Worm (Caenorhabditis elegans): Measurements from ENCODE around the gene ocr-1.

Gene ocr-1

ce11 chrV:10729456-10729904, 34.7 kb upstream of the ocr-1 start:
- TF ChIP-seq klf-2 (GFP tag; conservative IDR thresholded peaks at IDR 0.05): no peak
- no peak for TF ChIP-seq T22C8.4 (GFP tag; IDR thresholded peaks at IDR 0.05)
- TF ChIP-seq flt-1 (GFP tag; IDR thresholded peaks at IDR 0.05): no peak
- TF ChIP-seq ztf-23 (GFP tag; IDR thresholded peaks at IDR 0.05): no peak
- TF ChIP-seq cog-1 (tag; optimal IDR thresholded peaks at IDR 0.05): no peak
- TF ChIP-seq ref-1 (GFP tag; conservative IDR thresholded peaks at IDR 0.05): no peak
- TF ChIP-seq tab-1 (GFP tag; IDR thresholded peaks at IDR 0.05): no peak
- TF ChIP-seq ztf-29 (GFP tag; IDR thresholded peaks at IDR 0.05): no peak
- TF ChIP-seq med-1 (GFP tag; optimal IDR thresholded peaks at IDR 0.05; ENCODE audit: insufficient read depth): no peak

- no peak for TF ChIP-seq ref-1 (GFP tag; conservative IDR thresholded peaks at IDR 0.05)
- TF ChIP-seq flt-1 (GFP tag; IDR thresholded peaks at IDR 0.05): no peak
- TF ChIP-seq med-1 (GFP tag; optimal IDR thresholded peaks at IDR 0.05; ENCODE audit: insufficient read depth): no peak
- TF ChIP-seq klf-2 (GFP tag; conservative IDR thresholded peaks at IDR 0.05): no peak
- TF ChIP-seq tab-1 (GFP tag; IDR thresholded peaks at IDR 0.05): no peak
- TF ChIP-seq ztf-29 (GFP tag; IDR thresholded peaks at IDR 0.05): no peak
- TF ChIP-seq ztf-23 (GFP tag; IDR thresholded peaks at IDR 0.05): no peak
- TF ChIP-seq T22C8.4 (GFP tag; IDR thresholded peaks at IDR 0.05): no peak
- TF ChIP-seq cog-1 (tag; optimal IDR thresholded peaks at IDR 0.05): no peak
Measured at ce11 chrV:10730824-10731416, 33.2 kb upstream of the ocr-1 start.

DNA sequence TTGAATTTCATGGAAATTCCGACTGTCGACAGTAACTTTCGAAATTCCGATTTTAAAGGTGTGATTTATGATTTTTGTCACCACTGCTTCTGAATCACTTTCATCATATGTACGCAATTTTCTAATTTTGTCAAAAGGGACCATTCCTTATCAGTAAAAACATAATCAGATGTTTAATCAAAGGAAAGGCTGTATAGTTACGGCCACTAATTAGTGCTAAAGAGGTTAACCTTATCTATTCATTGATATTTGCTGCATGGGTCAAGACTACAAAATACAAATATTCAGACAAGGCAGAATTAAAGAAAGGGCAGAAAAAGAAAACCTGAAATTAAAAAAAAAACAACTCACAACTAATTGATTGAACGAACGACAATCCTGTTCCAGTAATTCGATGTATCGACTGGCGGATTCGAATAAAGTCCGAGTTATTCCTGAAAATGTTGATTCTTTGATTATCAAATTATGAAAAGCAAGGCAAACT, 32.1 kb upstream of the ocr-1 start, which contains the start of gene T28B11.1:
TSS of gene T28B11.1 (minus strand) at position 434 of the 484 bp plus-strand sequence.
- TF ChIP-seq tab-1 (GFP tag; IDR thresholded peaks at IDR 0.05) (no peak), T22C8.4 (GFP tag; IDR thresholded peaks at IDR 0.05) (no peak), klf-2 (GFP tag; conservative IDR thresholded peaks at IDR 0.05) (no peak), ztf-23 (GFP tag; IDR thresholded peaks at IDR 0.05) (no peak), ztf-29 (GFP tag; IDR thresholded peaks at IDR 0.05) (no peak), flt-1 (GFP tag; IDR thresholded peaks at IDR 0.05) (no peak), med-1 (GFP tag; optimal IDR thresholded peaks at IDR 0.05; ENCODE audit: insufficient read depth) (no peak), cog-1 (tag; optimal IDR thresholded peaks at IDR 0.05) (no peak), ref-1 (GFP tag; conservative IDR thresholded peaks at IDR 0.05) (no peak)

DNA sequence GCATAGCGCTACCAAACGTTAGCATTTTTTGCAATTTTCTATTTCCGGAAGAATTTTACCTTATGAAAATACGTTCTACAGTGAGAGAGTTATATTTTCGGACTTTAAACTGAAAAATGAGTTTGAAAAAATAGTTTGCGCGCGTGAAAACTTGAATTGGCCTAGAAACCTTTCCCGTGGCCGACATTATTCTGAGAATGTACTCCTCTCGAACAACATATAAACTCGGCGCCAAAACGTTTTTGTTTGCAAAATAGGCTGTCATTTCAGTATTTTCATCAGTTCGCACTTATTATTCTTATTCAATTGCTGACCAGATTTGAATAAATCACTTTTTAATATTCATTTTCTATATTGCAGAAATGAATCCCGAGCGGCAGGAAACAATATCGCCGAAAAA, 27.4 kb upstream of the ocr-1 start, which contains the start of the genes mre-11 and wdr-5.3:
TSS of gene mre-11 (minus strand) at position 113 of the 400 bp plus-strand sequence.
TSS of gene wdr-5.3 (plus strand) at position 361 of the 400 bp plus-strand sequence.
- TF ChIP-seq T22C8.4 (GFP tag; IDR thresholded peaks at IDR 0.05): no peak
- TF ChIP-seq ztf-29 (GFP tag; IDR thresholded peaks at IDR 0.05): no peak
- no peak for TF ChIP-seq ref-1 (GFP tag; conservative IDR thresholded peaks at IDR 0.05)
- TF ChIP-seq tab-1 (GFP tag; IDR thresholded peaks at IDR 0.05): no peak
- TF ChIP-seq flt-1 (GFP tag; IDR thresholded peaks at IDR 0.05): no peak
- TF ChIP-seq med-1 (GFP tag; optimal IDR thresholded peaks at IDR 0.05; ENCODE audit: insufficient read depth): no peak
- no peak for TF ChIP-seq cog-1 (tag; optimal IDR thresholded peaks at IDR 0.05)
- TF ChIP-seq ztf-23 (GFP tag; IDR thresholded peaks at IDR 0.05): no peak
- TF ChIP-seq klf-2 (GFP tag; conservative IDR thresholded peaks at IDR 0.05): no peak

ce11 chrV:10741357-10741756, 22.8 kb upstream of the ocr-1 start, which contains the start of gene ZC302.3:
Gene ZC302.3 (minus strand): TSS chrV:10741457.
- TF ChIP-seq cog-1 (tag; optimal IDR thresholded peaks at IDR 0.05) (no peak), ztf-23 (GFP tag; IDR thresholded peaks at IDR 0.05) (no peak), flt-1 (GFP tag; IDR thresholded peaks at IDR 0.05) (no peak), med-1 (GFP tag; optimal IDR thresholded peaks at IDR 0.05; ENCODE audit: insufficient read depth) (no peak), ref-1 (GFP tag; conservative IDR thresholded peaks at IDR 0.05) (no peak), klf-2 (GFP tag; conservative IDR thresholded peaks at IDR 0.05) (no peak), ztf-29 (GFP tag; IDR thresholded peaks at IDR 0.05) (no peak), T22C8.4 (GFP tag; IDR thresholded peaks at IDR 0.05) (no peak), tab-1 (GFP tag; IDR thresholded peaks at IDR 0.05) (no peak)

DNA sequence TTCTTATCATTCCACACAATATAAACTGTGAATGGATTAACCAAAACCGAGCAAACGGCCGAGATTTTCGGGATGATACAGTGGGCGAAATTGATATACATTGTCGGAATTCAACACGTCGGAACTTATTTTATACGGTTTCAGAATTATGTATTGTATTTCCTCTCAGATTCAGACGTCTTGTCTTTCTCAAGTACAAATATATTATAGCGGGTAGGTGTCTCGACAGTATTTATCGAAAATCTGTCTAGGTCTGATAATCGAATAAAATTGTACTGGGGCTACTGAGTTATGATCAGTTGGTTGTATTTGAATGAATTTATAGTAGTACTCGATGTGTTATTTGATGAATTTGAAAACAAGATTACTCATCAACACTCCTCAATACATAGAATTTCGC, 20.5 kb upstream of the ocr-1 start, which contains the start of gene srj-22:
TSS of gene srj-22 (minus strand) at position 101 of the 400 bp plus-strand sequence.
- TF ChIP-seq ref-1 (GFP tag; conservative IDR thresholded peaks at IDR 0.05) (no peak), cog-1 (tag; optimal IDR thresholded peaks at IDR 0.05) (no peak), flt-1 (GFP tag; IDR thresholded peaks at IDR 0.05) (no peak), med-1 (GFP tag; optimal IDR thresholded peaks at IDR 0.05; ENCODE audit: insufficient read depth) (no peak), klf-2 (GFP tag; conservative IDR thresholded peaks at IDR 0.05) (no peak), ztf-23 (GFP tag; IDR thresholded peaks at IDR 0.05) (no peak), T22C8.4 (GFP tag; IDR thresholded peaks at IDR 0.05) (no peak), tab-1 (GFP tag; IDR thresholded peaks at IDR 0.05) (no peak), ztf-29 (GFP tag; IDR thresholded peaks at IDR 0.05) (no peak)

ce11 chrV:10745034-10745433, 19.1 kb upstream of the ocr-1 start, which contains the start of gene srj-21:
Gene srj-21 (plus strand): TSS chrV:10745334.
- TF ChIP-seq T22C8.4 (GFP tag; IDR thresholded peaks at IDR 0.05) (no peak), med-1 (GFP tag; optimal IDR thresholded peaks at IDR 0.05; ENCODE audit: insufficient read depth) (no peak), ztf-29 (GFP tag; IDR thresholded peaks at IDR 0.05) (no peak), flt-1 (GFP tag; IDR thresholded peaks at IDR 0.05) (no peak), ref-1 (GFP tag; conservative IDR thresholded peaks at IDR 0.05) (no peak)

- TF ChIP-seq cog-1 (tag; optimal IDR thresholded peaks at IDR 0.05): no peak
Measured at ce11 chrV:10747263-10747951, 16.8 kb upstream of the ocr-1 start, which contains the start of the genes selt-1.2 and F28H7.2. Gene selt-1.2 (minus strand): TSS chrV:10747363. Gene F28H7.2 (plus strand): TSS chrV:10747901.

DNA sequence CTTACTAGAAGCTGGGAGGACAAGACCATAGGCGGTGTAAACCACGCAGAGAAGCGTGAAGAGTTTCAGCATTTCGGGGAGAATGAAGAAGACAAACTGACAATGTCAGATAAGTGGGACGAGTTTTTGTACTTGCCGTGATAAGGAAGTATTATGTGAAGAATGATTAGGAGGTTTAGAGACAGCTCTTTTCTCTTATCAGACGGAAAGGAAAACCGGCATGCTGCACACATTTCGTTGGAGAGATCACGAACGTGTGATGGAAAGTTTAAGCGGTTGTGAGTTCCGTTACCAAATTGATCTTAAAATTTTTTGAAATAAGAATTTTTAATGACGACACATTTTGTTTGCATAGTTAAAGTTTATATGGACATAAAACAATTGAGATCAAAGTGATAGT, 13.5 kb upstream of the ocr-1 start, which contains the start of gene F28H7.3:
TSS of gene F28H7.3 (minus strand) at position 159 of the 400 bp plus-strand sequence.
- TF ChIP-seq T22C8.4 (GFP tag; IDR thresholded peaks at IDR 0.05): no peak
- no peak for TF ChIP-seq tab-1 (GFP tag; IDR thresholded peaks at IDR 0.05)
- no peak for TF ChIP-seq med-1 (GFP tag; optimal IDR thresholded peaks at IDR 0.05; ENCODE audit: insufficient read depth)

All from whole organism, midembryonic.